Worm (Caenorhabditis elegans) whole organism, late embryonic: ENCODE results near the gene Y51H7C.1.
"Not testable (repeated sequence)": the region's sequence is repeated elsewhere in the genome, so short reads cannot be mapped to it uniquely, and the experiment has no call there.

Experiments used
- C08G9.2 ChIP-seq: sonication (generic microtip); optimal IDR thresholded peaks from 2 replicates; lab custom pipeline; 2016; ENCODE audit warnings: mild to moderate bottlenecking, missing genetic modification characterization, moderate library complexity, missing compliant biosample characterization
- F13H6.1 ChIP-seq: sonication (generic microtip); optimal IDR thresholded peaks from 2 replicates; lab custom pipeline; 2016; ENCODE audit warnings: missing genetic modification characterization, missing compliant biosample characterization
- K02D7.2 ChIP-seq: sonication (generic microtip); optimal IDR thresholded peaks from 2 replicates; lab custom pipeline; 2017; ENCODE audit warnings: mild to moderate bottlenecking, missing genetic modification characterization, missing compliant biosample characterization
- K09A11.1 ChIP-seq: sonication (generic microtip); optimal IDR thresholded peaks from 2 replicates; lab custom pipeline; 2017; ENCODE audit warnings: antibody characterized with exemption, mild to moderate bottlenecking, missing genetic modification characterization, missing compliant biosample characterization; ENCODE audit not compliant: insufficient read depth
- Y22D7AL.16 ChIP-seq: sonication (generic microtip); optimal IDR thresholded peaks from 2 replicates; lab custom pipeline; 2016; ENCODE audit warnings: missing genetic modification characterization, missing compliant biosample characterization
- ahr-1 ChIP-seq: sonication (generic microtip); optimal IDR thresholded peaks from 2 replicates; lab custom pipeline; 2016; ENCODE audit warnings: missing genetic modification characterization, missing compliant biosample characterization
- ceh-14 ChIP-seq: sonication (generic microtip); optimal IDR thresholded peaks from 2 replicates; lab custom pipeline; 2016; ENCODE audit warnings: missing genotype, missing genetic modification characterization, missing compliant biosample characterization
- ceh-18 ChIP-seq: sonication (generic microtip); optimal IDR thresholded peaks from 2 replicates; lab custom pipeline; 2016; ENCODE audit warnings: missing genetic modification characterization, missing compliant biosample characterization
- ceh-19 ChIP-seq: fragments of 200-800 bp; sonication (Bioruptor generic); optimal IDR thresholded peaks from 2 replicates; lab custom pipeline; 2018; ENCODE audit warnings: mild to moderate bottlenecking, missing genetic modification characterization, missing compliant biosample characterization
- ceh-2 ChIP-seq: sonication (generic microtip); optimal IDR thresholded peaks from 2 replicates; lab custom pipeline; 2016; ENCODE audit warnings: missing genotype, missing genetic modification characterization, missing compliant biosample characterization
- ceh-22 ChIP-seq: sonication (generic microtip); optimal IDR thresholded peaks from 2 replicates; lab custom pipeline; 2017; ENCODE audit warnings: missing biosample characterization, missing genetic modification characterization
- ceh-24 ChIP-seq: sonication (generic microtip); optimal IDR thresholded peaks from 2 replicates; lab custom pipeline; 2016; ENCODE audit warnings: mild to moderate bottlenecking, missing genetic modification characterization, missing compliant biosample characterization
- ceh-31 ChIP-seq: sonication (generic microtip); optimal IDR thresholded peaks from 2 replicates; lab custom pipeline; 2016; ENCODE audit warnings: missing genetic modification characterization, missing compliant biosample characterization
- ceh-34 ChIP-seq: sonication (generic microtip); optimal IDR thresholded peaks from 2 replicates; lab custom pipeline; 2016; ENCODE audit warnings: mild to moderate bottlenecking, missing genetic modification characterization, missing compliant biosample characterization
- ceh-6 ChIP-seq: fragments of 200-800 bp; sonication (Bioruptor generic); optimal IDR thresholded peaks from 2 replicates; lab custom pipeline; 2018; ENCODE audit warnings: mild to moderate bottlenecking, missing genetic modification characterization, missing compliant biosample characterization
- ceh-9 ChIP-seq: sonication (generic microtip); optimal IDR thresholded peaks from 2 replicates; lab custom pipeline; 2016; ENCODE audit warnings: mild to moderate bottlenecking, missing genetic modification characterization, inconsistent platforms, missing compliant biosample characterization
- che-1 ChIP-seq: sonication (generic microtip); optimal IDR thresholded peaks from 2 replicates; lab custom pipeline; 2016; ENCODE audit warnings: mild to moderate bottlenecking, missing genetic modification characterization, missing compliant biosample characterization
- dmd-4 ChIP-seq: sonication (generic microtip); optimal IDR thresholded peaks from 2 replicates; lab custom pipeline; 2016; ENCODE audit warnings: borderline replicate concordance, missing genetic modification characterization, missing compliant biosample characterization
- dve-1 ChIP-seq: sonication (generic microtip); optimal IDR thresholded peaks from 2 replicates; lab custom pipeline; 2017; ENCODE audit warnings: antibody characterized with exemption, mild to moderate bottlenecking, missing genetic modification characterization, missing compliant biosample characterization
- ets-4 ChIP-seq: sonication (generic microtip); optimal IDR thresholded peaks from 2 replicates; lab custom pipeline; 2016; ENCODE audit warnings: missing genetic modification characterization, missing compliant biosample characterization
- fax-1 ChIP-seq: sonication (generic microtip); optimal IDR thresholded peaks from 2 replicates; lab custom pipeline; 2016; ENCODE audit warnings: missing genotype, missing genetic modification characterization, missing compliant biosample characterization
- fkh-10 ChIP-seq: fragments of 150-350 bp; optimal IDR thresholded peaks from 2 replicates; lab custom pipeline; 2014; ENCODE audit warnings: missing biosample characterization, missing genetic modification reagents, missing genetic modification characterization
- gmeb-2 ChIP-seq: sonication (generic microtip); optimal IDR thresholded peaks from 2 replicates; lab custom pipeline; 2016; ENCODE audit warnings: missing genetic modification characterization, inconsistent platforms, missing compliant biosample characterization
- hlh-13 ChIP-seq: fragments of 200-800 bp; sonication (Bioruptor generic); optimal IDR thresholded peaks from 2 replicates; lab custom pipeline; 2018; ENCODE audit warnings: mild to moderate bottlenecking, missing genetic modification characterization, missing compliant biosample characterization
- hlh-6 ChIP-seq: sonication (generic microtip); optimal IDR thresholded peaks from 2 replicates; lab custom pipeline; 2016; ENCODE audit warnings: missing genotype, missing genetic modification characterization, missing compliant biosample characterization
- lim-6 ChIP-seq: sonication (generic microtip); optimal IDR thresholded peaks from 2 replicates; lab custom pipeline; 2016; ENCODE audit warnings: missing genetic modification characterization, missing compliant biosample characterization
- madf-2 ChIP-seq: sonication (generic microtip); optimal IDR thresholded peaks from 2 replicates; lab custom pipeline; 2017; ENCODE audit warnings: missing genetic modification characterization, missing compliant biosample characterization
- npax-4 ChIP-seq: sonication (generic microtip); optimal IDR thresholded peaks from 2 replicates; lab custom pipeline; 2016; ENCODE audit warnings: missing genetic modification characterization, missing compliant biosample characterization
- odd-2 ChIP-seq: sonication (generic microtip); optimal IDR thresholded peaks from 2 replicates; lab custom pipeline; 2017; ENCODE audit warnings: antibody characterized with exemption, mild to moderate bottlenecking, missing genetic modification characterization, missing compliant biosample characterization
- pax-1 ChIP-seq: fragments of 150-350 bp; optimal IDR thresholded peaks from 2 replicates; lab custom pipeline; 2014; ENCODE audit warnings: missing biosample characterization, missing genetic modification characterization
- pha-2 ChIP-seq: sonication (generic microtip); optimal IDR thresholded peaks from 2 replicates; lab custom pipeline; 2017; ENCODE audit warnings: mild to moderate bottlenecking, missing genetic modification characterization, missing compliant biosample characterization
- pha-4 ChIP-seq: fragments of 150-350 bp; optimal IDR thresholded peaks from 2 replicates; lab custom pipeline; 2018; ENCODE audit warnings: missing biosample characterization, missing genetic modification reagents, missing genetic modification characterization
- pqm-1 ChIP-seq: sonication (generic microtip); optimal IDR thresholded peaks from 2 replicates; lab custom pipeline; 2016; ENCODE audit warnings: missing genetic modification characterization, missing compliant biosample characterization
- sdc-2 ChIP-seq: sonication (generic microtip); optimal IDR thresholded peaks from 2 replicates; lab custom pipeline; 2016; ENCODE audit warnings: missing genotype, missing genetic modification characterization, missing compliant biosample characterization
- sox-4 ChIP-seq: sonication (generic microtip); optimal IDR thresholded peaks from 2 replicates; lab custom pipeline; 2017; ENCODE audit warnings: mild to moderate bottlenecking, missing genetic modification characterization, inconsistent platforms, missing compliant biosample characterization
- syd-9 ChIP-seq: sonication (generic microtip); optimal IDR thresholded peaks from 2 replicates; lab custom pipeline; 2016; ENCODE audit warnings: mild to moderate bottlenecking, missing genetic modification characterization, moderate library complexity, missing compliant biosample characterization
- tbx-2 ChIP-seq: sonication (generic microtip); optimal IDR thresholded peaks from 2 replicates; lab custom pipeline; 2016; ENCODE audit warnings: missing genetic modification characterization, missing compliant biosample characterization
- unc-3 ChIP-seq, 2 experiments: fragments of 200-800 bp in 1 of 2; sonication (Bioruptor generic) in 1 of 2; sonication (generic microtip) in 1 of 2; conservative IDR thresholded peaks in 1 of 2; optimal IDR thresholded peaks in 1 of 2; 2 replicates each; pipeline versions ENCODE4 v1.3.6 to Lab custom; 2016 to 2022; ENCODE audit warnings: missing compliant biosample characterization in 2 of 2, missing genetic modification characterization in 2 of 2, missing genetic modification reagents in 1 of 2
- ztf-16 ChIP-seq: sonication (generic microtip); optimal IDR thresholded peaks from 2 replicates; lab custom pipeline; 2017; ENCODE audit warnings: missing genetic modification characterization, missing compliant biosample characterization

The Y51H7C.1 gene

DNA sequence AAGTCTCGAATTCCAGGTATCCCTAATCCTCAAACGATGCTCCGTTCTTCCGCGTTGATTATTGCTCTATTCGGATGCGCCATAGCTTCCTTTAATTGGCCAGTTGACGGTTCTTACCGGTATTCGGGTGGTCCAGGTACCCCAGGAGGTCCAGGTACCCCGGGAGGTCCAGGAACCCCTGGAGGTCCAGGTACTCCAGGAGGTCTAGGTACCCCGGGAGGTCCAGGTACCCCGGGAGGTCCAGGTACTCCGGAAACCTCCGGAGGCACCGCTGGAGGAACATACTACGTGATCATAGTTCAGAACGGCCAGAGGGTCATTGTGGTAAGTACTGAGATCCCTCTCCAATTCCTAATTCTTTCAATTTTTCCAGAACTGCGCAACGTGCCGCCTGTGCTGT lies at the start of gene Y51H7C.1:
Y51H7C.1 (plus strand) TSS at position 17 of the 400 bp plus-strand sequence.
- not testable (repeated sequence) for TF ChIP-seq sdc-2 (tag; lab: Kevin White, UChicago); K02D7.2 (tag; lab: Kevin White, UChicago); pax-1

- TF ChIP-seq sox-4 (no peak), ceh-6 (no peak), ceh-2 (tag; lab: Kevin White, UChicago) (no peak), dve-1 (tag; lab: Kevin White, UChicago) (no peak), fkh-10 (GFP tag; lab: Kevin White, UChicago) (no peak), K02D7.2 (tag; lab: Kevin White, UChicago) (no peak), tbx-2 (tag; lab: Kevin White, UChicago) (no peak), C08G9.2 (tag; lab: Kevin White, UChicago) (no peak), dmd-4 (no peak), ceh-19 (GFP tag; lab: Kevin White, UChicago) (no peak)
These were observed 47.5 kb upstream of the Y51H7C.1 start for ce11 chrII:1419994-1420393.

DNA sequence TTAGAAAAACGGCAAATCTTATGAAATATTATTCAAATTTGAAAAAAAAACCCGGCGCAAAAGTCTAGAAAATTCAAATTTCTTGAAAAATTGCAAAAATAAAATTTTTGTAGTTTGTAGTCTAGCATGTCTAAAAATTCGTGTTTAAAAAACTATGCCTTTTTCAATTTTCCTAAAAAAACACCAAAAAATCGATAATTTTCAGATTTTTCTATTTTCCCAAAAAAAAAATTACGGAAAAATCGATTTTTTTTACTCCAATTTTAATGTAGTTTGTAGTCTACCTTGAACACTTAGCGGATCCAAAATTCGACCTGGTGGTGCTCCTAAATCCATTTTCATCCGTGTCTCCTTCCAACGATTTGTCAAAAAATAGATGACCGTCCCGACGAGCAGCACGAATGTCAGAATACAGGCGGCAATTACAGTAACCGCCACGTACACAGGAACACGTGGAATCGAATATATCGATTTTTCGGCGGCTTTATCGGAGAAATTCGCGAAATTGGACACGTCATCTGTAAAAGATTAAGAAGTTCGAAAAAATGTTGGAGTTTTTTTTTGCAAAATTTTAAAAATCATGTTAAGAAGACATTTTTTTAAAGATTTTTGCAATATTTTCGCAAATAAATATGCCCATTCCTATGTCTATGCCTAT lies 46.6 kb upstream of the Y51H7C.1 start:
- TF ChIP-seq pha-4 (tag; lab: Kevin White, UChicago): no peak
- TF ChIP-seq madf-2 (tag; lab: Kevin White, UChicago): no peak
- TF ChIP-seq ceh-31 (tag; lab: Kevin White, UChicago): no peak
- no peak for TF ChIP-seq K09A11.1 (tag; lab: Kevin White, UChicago)
- TF ChIP-seq pqm-1 (tag; lab: Kevin White, UChicago): no peak
- no peak for TF ChIP-seq C08G9.2 (tag; lab: Kevin White, UChicago)
- TF ChIP-seq ceh-24: no peak
- TF ChIP-seq ztf-16 (tag; lab: Kevin White, UChicago): no peak
- TF ChIP-seq sdc-2 (tag; lab: Kevin White, UChicago): no peak
- no peak for TF ChIP-seq ceh-18
- no peak for TF ChIP-seq ets-4 (tag; lab: Kevin White, UChicago)
- no peak for TF ChIP-seq che-1 (tag; lab: Kevin White, UChicago)
- TF ChIP-seq K02D7.2 (tag; lab: Kevin White, UChicago): no peak
- TF ChIP-seq hlh-13 (GFP tag; lab: Kevin White, UChicago): no peak
- TF ChIP-seq ceh-9: no peak
- no peak for TF ChIP-seq ahr-1
- TF ChIP-seq, all 69 proteins: peak for 0

DNA sequence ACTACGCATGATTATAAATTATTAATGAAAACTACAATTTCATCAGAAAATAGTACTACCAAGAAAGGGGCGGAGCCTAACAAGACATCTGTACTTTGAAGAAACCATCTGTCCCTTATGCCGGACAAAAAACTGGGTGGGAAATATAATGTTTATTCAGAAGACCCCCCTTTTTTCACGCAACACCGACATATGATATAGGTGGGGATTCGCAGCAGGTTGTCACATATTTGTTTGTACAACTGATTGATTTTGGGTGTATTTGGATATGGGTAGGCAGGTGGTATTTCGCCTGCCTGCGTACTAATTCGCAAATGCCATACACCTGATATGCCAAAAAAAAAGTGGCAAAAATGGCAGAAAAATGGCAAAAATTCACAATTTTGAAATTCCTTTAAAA lies 43.9 kb upstream of the Y51H7C.1 start, which contains the start of gene Y51H7C.10:
Y51H7C.10 (minus strand) TSS at position 101 of the 400 bp plus-strand sequence.
- TF ChIP-seq syd-9 (tag; lab: Kevin White, UChicago) (no peak), ceh-22 (no peak), ceh-34 (tag; lab: Kevin White, UChicago) (no peak), fax-1 (no peak), F13H6.1 (tag; lab: Kevin White, UChicago) (no peak), gmeb-2 (tag; lab: Kevin White, UChicago) (no peak), unc-3 (GFP tag; conservative IDR thresholded peaks at IDR 0.05; lab: Robert Waterston, UW) (no peak), unc-3 (tag; optimal IDR thresholded peaks at IDR 0.05; lab: Kevin White, UChicago) (no peak), pha-2 (tag; lab: Kevin White, UChicago) (no peak)

DNA sequence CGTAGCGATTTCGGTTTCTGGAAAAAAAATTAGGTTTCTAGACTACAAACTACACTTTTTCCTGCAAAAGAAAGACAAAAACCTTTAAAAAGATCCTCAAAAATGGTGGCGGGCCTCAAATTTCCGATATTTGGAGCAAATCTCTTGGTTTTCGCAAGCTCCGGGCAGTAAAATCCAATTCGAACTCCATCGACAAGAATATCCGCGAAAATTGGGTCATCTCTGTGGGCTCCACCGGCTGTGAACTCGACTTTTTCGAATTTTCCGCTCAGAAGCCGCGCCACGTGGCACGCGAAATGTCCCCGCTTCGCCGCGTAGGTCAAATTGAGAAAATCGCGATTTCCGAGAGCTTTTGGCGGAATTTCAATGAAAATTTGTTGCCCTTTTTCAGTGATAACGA lies 30.8 kb upstream of the Y51H7C.1 start:
- TF ChIP-seq lim-6 (no peak), hlh-6 (no peak), odd-2 (no peak), ceh-14 (no peak), dmd-4 (no peak), ceh-9 (no peak), gmeb-2 (tag; lab: Kevin White, UChicago) (no peak), ceh-31 (tag; lab: Kevin White, UChicago) (no peak), ahr-1 (no peak), pax-1 (no peak), npax-4 (no peak), Y22D7AL.16 (no peak)
